Fruit fly (Drosophila melanogaster): ENCODE data around the gene RNaseX25.

The RNaseX25 gene

dm6 chr3L:7974671-7975281 lies 4.4 kb downstream of the RNaseX25 start, which contains the start of gene CG8042 (continued):
- no peak for TF ChIP-seq CG31224 (GFP tag; IDR thresholded peaks at IDR 0.05)
- TF ChIP-seq YL-1 (GFP tag; optimal IDR thresholded peaks at IDR 0.05): peak; percentile 9
- no peak for TF ChIP-seq Ets97D (GFP tag; optimal IDR thresholded peaks at IDR 0.05)
- TF ChIP-seq Blimp-1 (GFP tag; optimal IDR thresholded peaks at IDR 0.05): no peak
- TF ChIP-seq z (GFP tag; IDR thresholded peaks at IDR 0.05): no peak
- peak; percentile 67 for TF ChIP-seq Scr (GFP tag; IDR thresholded peaks at IDR 0.05; ENCODE audit: partially characterized antibody)
- no peak for TF ChIP-seq Oaz (GFP tag; IDR thresholded peaks at IDR 0.05)
- no peak for TF ChIP-seq Myb (GFP tag; optimal IDR thresholded peaks at IDR 0.05)
- no peak for TF ChIP-seq corto (GFP tag; optimal IDR thresholded peaks at IDR 0.05)
- no peak for TF ChIP-seq az2 (GFP tag; optimal IDR thresholded peaks at IDR 0.05)
- peak; percentile 11 for TF ChIP-seq stwl (tag; optimal IDR thresholded peaks at IDR 0.05)
- peak; percentile 20 for TF ChIP-seq CG14710 (tag; optimal IDR thresholded peaks at IDR 0.05)
- TF ChIP-seq luna (GFP tag; optimal IDR thresholded peaks at IDR 0.05): no peak
- no peak for TF ChIP-seq zfh2 (GFP tag; optimal IDR thresholded peaks at IDR 0.05)
- TF ChIP-seq Sin3A (optimal IDR thresholded peaks at IDR 0.05): no peak
- TF ChIP-seq CG2129 (GFP tag; IDR thresholded peaks at IDR 0.05; ENCODE audit: partially characterized antibody): peak; percentile 34; the same call in 1 of the 2 replicates
- no peak for TF ChIP-seq pros (GFP tag; optimal IDR thresholded peaks at IDR 0.05)
- TF ChIP-seq Dref (GFP tag; IDR thresholded peaks at IDR 0.05): peak; percentile 61
- TF ChIP-seq CG8359 (GFP tag; optimal IDR thresholded peaks at IDR 0.05; ENCODE audit: borderline replicate concordance): no peak
- no peak for TF ChIP-seq sc (optimal IDR thresholded peaks at IDR 0.05)
- TF ChIP-seq sc (GFP tag; optimal IDR thresholded peaks at IDR 0.05): no peak
- TF ChIP-seq CG7987 (GFP tag; optimal IDR thresholded peaks at IDR 0.05): no peak
- no peak for TF ChIP-seq eyg (GFP tag; optimal IDR thresholded peaks at IDR 0.05)
- peak; percentile 43 for TF ChIP-seq BEAF-32 (GFP tag; optimal IDR thresholded peaks at IDR 0.05)
- no peak for TF ChIP-seq ara (GFP tag; IDR thresholded peaks at IDR 0.05)
- TF ChIP-seq CG4730 (GFP tag; IDR thresholded peaks at IDR 0.05): no peak
- no peak for TF ChIP-seq Camta (GFP tag; optimal IDR thresholded peaks at IDR 0.05)
- TF ChIP-seq toy (GFP tag; IDR thresholded peaks at IDR 0.05): no peak
- TF ChIP-seq CG34224 (GFP tag; IDR thresholded peaks at IDR 0.05; ENCODE audit: partially characterized antibody): peak; percentile 74
- no peak for TF ChIP-seq gfzf (GFP tag; optimal IDR thresholded peaks at IDR 0.05)
- no peak for TF ChIP-seq Hsf (GFP tag; optimal IDR thresholded peaks at IDR 0.05)
- no peak for TF ChIP-seq CG43689 (GFP tag; IDR thresholded peaks at IDR 0.05)
- TF ChIP-seq Dp (GFP tag; optimal IDR thresholded peaks at IDR 0.05): peak; percentile 77
- TF ChIP-seq CG5180 (GFP tag; optimal IDR thresholded peaks at IDR 0.05): no peak
- no peak for TF ChIP-seq Dbx (GFP tag; IDR thresholded peaks at IDR 0.05)
- no peak for TF ChIP-seq zfh1 (GFP tag; IDR thresholded peaks at IDR 0.05)
- TF ChIP-seq CoRest (tag; optimal IDR thresholded peaks at IDR 0.05): no peak
- TF ChIP-seq CG2199 (GFP tag; IDR thresholded peaks at IDR 0.05): no peak
- TF ChIP-seq CG13894 (tag; optimal IDR thresholded peaks at IDR 0.05): no peak
- TF ChIP-seq CG10959 (GFP tag; IDR thresholded peaks at IDR 0.05): no peak
- TF ChIP-seq CG9437 (GFP tag; optimal IDR thresholded peaks at IDR 0.05): no peak
- no peak for TF ChIP-seq Eip74EF (GFP tag; optimal IDR thresholded peaks at IDR 0.05)
- TF ChIP-seq caup (GFP tag; optimal IDR thresholded peaks at IDR 0.05; ENCODE audit: severe bottlenecking): no peak
- TF ChIP-seq ssp (GFP tag; IDR thresholded peaks at IDR 0.05): no peak
- TF ChIP-seq gce (GFP tag; IDR thresholded peaks at IDR 0.05): no peak
- no peak for TF ChIP-seq sim (GFP tag; IDR thresholded peaks at IDR 0.05)
- TF ChIP-seq lilli (GFP tag; optimal IDR thresholded peaks at IDR 0.05): no peak
- no peak for TF ChIP-seq CG2889 (GFP tag; IDR thresholded peaks at IDR 0.05)
- TF ChIP-seq unc-4 (GFP tag; IDR thresholded peaks at IDR 0.05; ENCODE audit: partially characterized antibody): peak; percentile 69
- TF ChIP-seq CG12155 (GFP tag; optimal IDR thresholded peaks at IDR 0.05): no peak
- TF ChIP-seq Doc2 (GFP tag; IDR thresholded peaks at IDR 0.05): no peak

Data from whole organism, embryonic.